Fruit fly (Drosophila melanogaster) whole organism, embryonic: ENCODE results near the gene CG11550.

ENCODE experiments used
- CG10147 ChIP-seq: fragments of 200-800 bp; sonication (Bioruptor generic); optimal IDR thresholded peaks from 2 replicates; lab custom pipeline; 2019; ENCODE audit warnings: missing biosample characterization, mild to moderate bottlenecking, missing genetic modification characterization, moderate library complexity
- CG10321 ChIP-seq: fragments of 200-800 bp; sonication (Bioruptor generic); IDR thresholded peaks from 2 replicates; pipeline ENCODE4 v1.3.6; 2022; ENCODE audit warnings: missing biosample characterization, missing genetic modification characterization
- CG13287 ChIP-seq: fragments of 200-800 bp; sonication (Bioruptor generic); IDR thresholded peaks from 2 replicates; pipeline ENCODE4 v1.3.6; 2022; ENCODE audit warnings: missing biosample characterization, missing genetic modification characterization; ENCODE audit not compliant: partially characterized antibody
- CG14667 ChIP-seq: fragments of 200-800 bp; sonication (Bioruptor generic); IDR thresholded peaks from 2 replicates; pipeline ENCODE4 v1.3.6; 2022; ENCODE audit warnings: missing biosample characterization, missing genetic modification characterization
- CG17568 ChIP-seq: fragments of 200-800 bp; sonication (Bioruptor generic); optimal IDR thresholded peaks from 2 replicates; lab custom pipeline; 2018; ENCODE audit warnings: missing biosample characterization, mild to moderate bottlenecking, missing genetic modification characterization, moderate library complexity
- CG33557 ChIP-seq: fragments of 200-800 bp; sonication (Bioruptor generic); optimal IDR thresholded peaks from 2 replicates; lab custom pipeline; 2019; ENCODE audit warnings: missing biosample characterization, mild to moderate bottlenecking, missing genetic modification characterization, moderate library complexity
- CG4404 ChIP-seq: fragments of 200-800 bp; sonication (Bioruptor generic); IDR thresholded peaks from 2 replicates; pipeline ENCODE4 v1.3.6; 2022; ENCODE audit warnings: missing biosample characterization, missing genetic modification characterization
- CG6254 ChIP-seq: fragments of 200-800 bp; sonication (Bioruptor generic); optimal IDR thresholded peaks from 3 replicates; lab custom pipeline; 2017; ENCODE audit warnings: mild to moderate bottlenecking, missing biosample characterization, missing genetic modification reagents, missing genetic modification characterization
- CG6765 ChIP-seq: fragments of 200-800 bp; sonication (Bioruptor generic); optimal IDR thresholded peaks from 3 replicates; lab custom pipeline; 2017; ENCODE audit warnings: missing biosample characterization, mild to moderate bottlenecking, missing genetic modification characterization
- CG9437 ChIP-seq: fragments of 200-800 bp; sonication (Bioruptor generic); optimal IDR thresholded peaks from 2 replicates; lab custom pipeline; 2018; ENCODE audit warnings: missing biosample characterization, mild to moderate bottlenecking, missing genetic modification characterization
- CHES-1-like ChIP-seq: fragments of 200-800 bp; sonication (Bioruptor generic); optimal IDR thresholded peaks from 2 replicates; lab custom pipeline; 2016; ENCODE audit warnings: missing biosample characterization, missing genetic modification characterization
- CrebB ChIP-seq: fragments of 200-800 bp; sonication (Bioruptor generic); optimal IDR thresholded peaks from 3 replicates; lab custom pipeline; 2018; ENCODE audit warnings: missing biosample characterization, mild to moderate bottlenecking, missing genetic modification characterization
- Dbx ChIP-seq: fragments of 200-800 bp; sonication (Bioruptor generic); IDR thresholded peaks from 3 replicates; pipeline ENCODE4 v1.3.6; 2022; ENCODE audit warnings: missing biosample characterization, missing genetic modification characterization
- Deaf1 ChIP-seq: fragments of 200-800 bp; optimal IDR thresholded peaks from 3 replicates; lab custom pipeline; 2019; ENCODE audit warnings: missing biosample characterization, mild to moderate bottlenecking, missing genetic modification characterization, moderate library complexity
- Drgx ChIP-seq: fragments of 200-800 bp; sonication (Bioruptor generic); IDR thresholded peaks from 2 replicates; pipeline ENCODE4 v1.3.6; 2022; ENCODE audit warnings: missing biosample characterization, missing genetic modification characterization
- Eip74EF ChIP-seq, 2 experiments: fragments of 200-800 bp in 1 of 2; fragments of >200 bp in 1 of 2; sonication (Bioruptor generic) in 1 of 2; optimal IDR thresholded peaks; 2 replicates each; lab custom pipeline; 2017 to 2019; ENCODE audit warnings: missing biosample characterization in 2 of 2, missing genetic modification characterization in 2 of 2, mild to moderate bottlenecking in 1 of 2, moderate library complexity in 1 of 2
- Fer2 ChIP-seq: fragments of 200-800 bp; sonication (Bioruptor generic); optimal IDR thresholded peaks from 2 replicates; lab custom pipeline; 2018; ENCODE audit warnings: missing biosample characterization, mild to moderate bottlenecking, missing genetic modification characterization, moderate library complexity
- H15 ChIP-seq: fragments of 200-800 bp; sonication (Bioruptor generic); IDR thresholded peaks from 3 replicates; pipeline ENCODE4 v1.3.6; 2022; ENCODE audit warnings: missing biosample characterization, missing genetic modification characterization
- HHEX ChIP-seq: fragments of 200-800 bp; sonication (Bioruptor generic); optimal IDR thresholded peaks from 3 replicates; lab custom pipeline; 2017; ENCODE audit warnings: missing biosample characterization, mild to moderate bottlenecking, missing genetic modification characterization, missing genetic modification reagents
- Med ChIP-seq: fragments of 200-800 bp; sonication (Bioruptor generic); peaks from one replicate; lab custom pipeline; 2016; ENCODE audit warnings: missing biosample characterization, missing genetic modification characterization, mild to moderate bottlenecking, inconsistent platforms, moderate library complexity
- Pdp1 ChIP-seq, 2 experiments: fragments of 200-800 bp; sonication (Bioruptor generic); optimal IDR thresholded peaks; 3 replicates each; lab custom pipeline; 2016; ENCODE audit warnings: missing biosample characterization in 2 of 2, missing genetic modification characterization in 2 of 2, mild to moderate bottlenecking in 1 of 2, moderate library complexity in 1 of 2
- Scr ChIP-seq: fragments of 200-800 bp; sonication (Bioruptor generic); IDR thresholded peaks from 2 replicates; pipeline ENCODE4 v1.3.6; 2022; ENCODE audit warnings: missing biosample characterization, missing genetic modification characterization; ENCODE audit not compliant: partially characterized antibody
- TFAM ChIP-seq: fragments of 200-800 bp; sonication (Bioruptor generic); optimal IDR thresholded peaks from 2 replicates; lab custom pipeline; 2017; ENCODE audit warnings: missing biosample characterization, missing genetic modification characterization, inconsistent platforms
- Trl ChIP-seq, 3 experiments: fragments of >200 bp in 2 of 3; fragments of 200-800 bp in 1 of 3; sonication (Bioruptor generic) in 1 of 3; optimal IDR thresholded peaks; 2 replicates in 1 of 3; 3 replicates in 2 of 3; lab custom pipeline; 2016 to 2017; ENCODE audit warnings: missing biosample characterization in 1 of 3, missing genetic modification characterization in 1 of 3
- bbx ChIP-seq: fragments of 200-800 bp; sonication (Bioruptor generic); IDR thresholded peaks from 2 replicates; pipeline ENCODE4 v1.3.6; 2022; ENCODE audit warnings: missing biosample characterization, missing genetic modification characterization; ENCODE audit not compliant: partially characterized antibody
- cg ChIP-seq: fragments of 200-800 bp; sonication (Bioruptor generic); optimal IDR thresholded peaks from 3 replicates; lab custom pipeline; 2019; ENCODE audit warnings: missing biosample characterization, mild to moderate bottlenecking, missing genetic modification characterization, moderate library complexity
- chinmo ChIP-seq: fragments of 200-800 bp; sonication (Bioruptor generic); IDR thresholded peaks from 4 replicates; pipeline ENCODE4 v1.3.6; 2022; ENCODE audit warnings: missing biosample characterization, missing genetic modification characterization; ENCODE audit not compliant: partially characterized antibody
- corto ChIP-seq: fragments of 200-800 bp; sonication (Bioruptor generic); optimal IDR thresholded peaks from 2 replicates; lab custom pipeline; 2016; ENCODE audit warnings: missing biosample characterization, mild to moderate bottlenecking, missing genetic modification characterization, moderate library complexity
- crc ChIP-seq: fragments of 200-800 bp; sonication (Bioruptor generic); optimal IDR thresholded peaks from 2 replicates; lab custom pipeline; 2016; ENCODE audit warnings: missing biosample characterization, missing genetic modification characterization
- crol ChIP-seq: fragments of 200-800 bp; sonication (Bioruptor generic); IDR thresholded peaks from 2 replicates; pipeline ENCODE4 v1.3.6; 2022; ENCODE audit warnings: missing biosample characterization, missing genetic modification characterization
- grn ChIP-seq: fragments of 200-800 bp; sonication (Bioruptor generic); optimal IDR thresholded peaks from 3 replicates; lab custom pipeline; 2017; ENCODE audit warnings: missing biosample characterization, missing genetic modification characterization
- her ChIP-seq: fragments of 200-800 bp; sonication (Bioruptor generic); optimal IDR thresholded peaks from 2 replicates; lab custom pipeline; 2016; ENCODE audit warnings: missing biosample characterization, missing genetic modification characterization
- ken ChIP-seq: fragments of 200-800 bp; sonication (Bioruptor generic); IDR thresholded peaks from 3 replicates; pipeline ENCODE4 v1.3.6; 2022; ENCODE audit warnings: missing biosample characterization, missing genetic modification characterization
- kni ChIP-seq: fragments of 200-800 bp; sonication (Bioruptor generic); optimal IDR thresholded peaks from 3 replicates; lab custom pipeline; 2017; ENCODE audit warnings: mild to moderate bottlenecking, missing biosample characterization, missing genetic modification reagents, missing genetic modification characterization
- lmd ChIP-seq: fragments of 200-800 bp; sonication (Bioruptor generic); IDR thresholded peaks from 2 replicates; pipeline ENCODE4 v1.3.6; 2022; ENCODE audit warnings: missing biosample characterization, missing genetic modification characterization
- maf-S ChIP-seq: fragments of 200-800 bp; sonication (Bioruptor generic); optimal IDR thresholded peaks from 2 replicates; lab custom pipeline; 2016; ENCODE audit warnings: missing biosample characterization, missing genetic modification characterization
- mirr ChIP-seq: fragments of 200-800 bp; sonication (Bioruptor generic); optimal IDR thresholded peaks from 3 replicates; lab custom pipeline; 2018; ENCODE audit warnings: missing biosample characterization, mild to moderate bottlenecking, missing genetic modification characterization
- nom ChIP-seq: fragments of 200-800 bp; sonication (Bioruptor generic); optimal IDR thresholded peaks from 2 replicates; lab custom pipeline; 2017; ENCODE audit warnings: missing biosample characterization, missing genetic modification characterization, mild to moderate bottlenecking, moderate library complexity, missing genetic modification reagents
- oc ChIP-seq: fragments of 200-800 bp; sonication (Bioruptor generic); optimal IDR thresholded peaks from 2 replicates; lab custom pipeline; 2018; ENCODE audit warnings: missing biosample characterization, mild to moderate bottlenecking, missing genetic modification characterization, moderate library complexity
- pros ChIP-seq: fragments of 200-800 bp; sonication (Bioruptor generic); optimal IDR thresholded peaks from 3 replicates; lab custom pipeline; 2019; ENCODE audit warnings: missing biosample characterization, mild to moderate bottlenecking, missing genetic modification characterization, moderate library complexity
- salm ChIP-seq: fragments of 200-800 bp; sonication (Bioruptor generic); optimal IDR thresholded peaks from 2 replicates; lab custom pipeline; 2018; ENCODE audit warnings: missing biosample characterization, mild to moderate bottlenecking, missing genetic modification characterization
- sd ChIP-seq: fragments of 200-800 bp; sonication (Bioruptor generic); optimal IDR thresholded peaks from 3 replicates; lab custom pipeline; 2018; ENCODE audit warnings: missing biosample characterization, mild to moderate bottlenecking, missing genetic modification characterization, moderate library complexity
- sens ChIP-seq: fragments of 200-800 bp; sonication (Bioruptor generic); peaks from one replicate; lab custom pipeline; 2016; ENCODE audit warnings: missing biosample characterization, missing genetic modification characterization
- sug ChIP-seq: fragments of 200-800 bp; optimal IDR thresholded peaks from 2 replicates; lab custom pipeline; 2019; ENCODE audit warnings: missing biosample characterization, mild to moderate bottlenecking, missing genetic modification characterization, moderate library complexity
- usp ChIP-seq: fragments of >200 bp; optimal IDR thresholded peaks from 2 replicates; lab custom pipeline; 2017; ENCODE audit warnings: missing biosample characterization, missing genetic modification characterization
- vvl ChIP-seq: fragments of 200-800 bp; sonication (Bioruptor generic); IDR thresholded peaks from 2 replicates; pipeline ENCODE4 v1.3.6; 2022; ENCODE audit warnings: missing biosample characterization, missing genetic modification characterization

CG11550 gene

DNA sequence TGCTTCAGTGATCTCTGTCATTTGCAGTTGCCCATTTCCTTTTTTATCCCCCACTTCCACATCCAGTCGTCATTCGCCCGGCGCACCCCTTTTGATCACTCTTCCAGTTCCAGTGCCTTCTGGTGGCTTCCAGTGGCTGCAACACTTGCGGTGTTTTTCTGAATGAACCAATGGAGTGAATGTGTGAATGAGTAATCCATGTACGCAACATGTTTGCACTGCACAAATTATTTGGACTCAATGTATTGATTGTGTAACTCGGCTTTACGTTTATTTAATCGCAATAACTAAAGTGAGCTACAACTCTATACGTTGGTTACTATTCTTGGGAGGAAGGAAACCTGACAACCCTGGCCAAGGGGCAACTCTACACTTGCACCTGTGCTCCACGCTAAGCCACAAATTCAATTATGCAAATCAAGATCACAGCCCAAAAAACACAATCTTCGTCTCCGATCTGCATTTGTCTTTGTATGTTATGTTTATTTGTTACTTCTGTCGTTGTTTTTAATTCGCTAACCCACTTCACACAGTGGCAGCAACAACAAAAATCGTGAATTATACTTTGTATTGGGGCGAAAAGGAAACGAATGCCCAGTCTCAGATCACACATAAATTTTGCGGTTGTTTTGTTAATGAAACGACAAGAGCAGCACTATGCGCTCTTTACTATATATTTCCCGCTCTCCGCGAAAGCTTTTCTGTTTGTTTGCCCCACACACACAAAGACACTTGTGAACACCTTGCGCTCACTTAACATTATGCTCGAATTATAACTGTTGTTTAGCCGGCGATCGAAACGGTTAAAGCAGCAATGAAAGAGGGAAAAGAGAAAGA lies 35.4 kb upstream of the CG11550 start:
- TF ChIP-seq cg = peak; percentile 64
- no peak for TF ChIP-seq usp (GFP tag; lab: Kevin White, UChicago)
- peak; percentile 44 to 84 for TF ChIP-seq Trl (optimal IDR thresholded peaks at IDR 0.05; lab: Kevin White, UChicago)
- TF ChIP-seq Trl (GFP tag; optimal IDR thresholded peaks at IDR 0.05; lab: Kevin White, UChicago) = no peak
- peak; percentile 29 for TF ChIP-seq nom (GFP tag; lab: Kevin White, UChicago)
- TF ChIP-seq CG13287 (GFP tag; lab: Robert Waterston, UW) = no peak
- TF ChIP-seq CrebB (tag; lab: Kevin White, UChicago) = no peak
- TF ChIP-seq HHEX (GFP tag; lab: Kevin White, UChicago) = no peak
- TF ChIP-seq sd (tag; lab: Kevin White, UChicago) = peak; percentile 7
- TF ChIP-seq Fer2 = no peak
- TF ChIP-seq CG4404 (GFP tag; lab: Robert Waterston, UW) = 0 out of 2 replicates have a peak, but pooled peaks have one; percentile 10
- TF ChIP-seq CG14667 (GFP tag; lab: Robert Waterston, UW) = no peak
- no peak for TF ChIP-seq CG9437 (GFP tag; lab: Kevin White, UChicago)
- peak; percentile 35 for TF ChIP-seq Deaf1 (tag; lab: Kevin White, UChicago)
- peak in 1 of 2 experiments; percentile 20 for TF ChIP-seq Eip74EF (GFP tag; optimal IDR thresholded peaks at IDR 0.05; lab: Kevin White, UChicago)
- no peak for TF ChIP-seq H15 (GFP tag; lab: Robert Waterston, UW)
- no peak for TF ChIP-seq CHES-1-like (GFP tag; lab: Kevin White, UChicago)
- no peak for TF ChIP-seq pros (GFP tag; lab: Kevin White, UChicago)
- TF ChIP-seq Dbx (GFP tag; lab: Robert Waterston, UW) = no peak
- TF ChIP-seq CG10321 (GFP tag; lab: Robert Waterston, UW) = no peak
- peak; percentile 59 for TF ChIP-seq kni (GFP tag; lab: Kevin White, UChicago)
- no peak for TF ChIP-seq CG6765 (GFP tag; lab: Kevin White, UChicago)
- peak in 1 of 2 experiments; percentile 53 for TF ChIP-seq Pdp1 (GFP tag; optimal IDR thresholded peaks at IDR 0.05; lab: Kevin White, UChicago)
- peak; percentile 34 for TF ChIP-seq grn (GFP tag; lab: Kevin White, UChicago)
- 0 out of 4 replicates have a peak, but pooled peaks have one; percentile 54 for TF ChIP-seq chinmo
- TF ChIP-seq Med (GFP tag; lab: Kevin White, UChicago) = peak; percentile 22
- 0 out of 2 replicates have a peak, but pooled peaks have one; percentile 18 for TF ChIP-seq vvl (GFP tag; lab: Robert Waterston, UW)
- no peak for TF ChIP-seq CG6254
- TF ChIP-seq crol = 0 out of 2 replicates have a peak, but pooled peaks have one; percentile 20
- TF ChIP-seq her = no peak
- 0 out of 3 replicates have a peak, but pooled peaks have one; percentile 18 for TF ChIP-seq ken
- peak; percentile 63 for TF ChIP-seq sens (GFP tag; lab: Kevin White, UChicago)
- 0 out of 2 replicates have a peak, but pooled peaks have one; percentile 12 for TF ChIP-seq Drgx (GFP tag; lab: Robert Waterston, UW)
- peak; percentile 31 for TF ChIP-seq mirr
- TF ChIP-seq salm (tag; lab: Kevin White, UChicago) = no peak

- TF ChIP-seq CG33557 (GFP tag; lab: Kevin White, UChicago) = no peak
- TF ChIP-seq CG10147 (GFP tag; lab: Kevin White, UChicago) = no peak
- TF ChIP-seq bbx (GFP tag; lab: Robert Waterston, UW) = 0 out of 2 replicates have a peak, but pooled peaks have one; percentile 22
- TF ChIP-seq lmd (GFP tag; lab: Robert Waterston, UW) = no peak
- TF ChIP-seq corto (GFP tag; lab: Kevin White, UChicago) = peak; percentile 64
- TF ChIP-seq sug = no peak
- TF ChIP-seq salm (tag; lab: Kevin White, UChicago) = peak; percentile 15
- TF ChIP-seq CG17568 (GFP tag; lab: Kevin White, UChicago) = no peak
- TF ChIP-seq maf-S (GFP tag; lab: Kevin White, UChicago) = no peak
- no peak for TF ChIP-seq crc (GFP tag; lab: Kevin White, UChicago)
- no peak; the same call in 1 of the 2 replicates for TF ChIP-seq Scr (GFP tag; lab: Robert Waterston, UW)
- TF ChIP-seq TFAM (GFP tag; lab: Kevin White, UChicago) = no peak
- no peak for TF ChIP-seq oc (tag; lab: Kevin White, UChicago)
Measured at dm6 chr3R:31713306-31714123, 33.8 kb upstream of the CG11550 start, which contains the start of gene ttk. TSS of gene ttk (plus strand) at chr3R:31713867.
